Worm (Caenorhabditis elegans): ENCODE results near the gene rgs-7.

ce11 chrX:3572490-3572889 lies 30.1 kb downstream of the rgs-7 start, which contains the start of gene vit-3:
- TF ChIP-seq ama-1 (optimal IDR thresholded peaks at IDR 0.05): no peak
- TF ChIP-seq ceh-36 (tag; optimal IDR thresholded peaks at IDR 0.05): no peak
- TF ChIP-seq tbx-11 (GFP tag; IDR thresholded peaks at IDR 0.05): no peak

Data from whole organism, early embryonic.